Worm (Caenorhabditis elegans): ENCODE data around the gene ptr-19.

- TF ChIP-seq mab-9 (GFP tag; IDR thresholded peaks at IDR 0.05) (no peak), aly-2 (tag; optimal IDR thresholded peaks at IDR 0.05) (no peak), pag-3 (tag; optimal IDR thresholded peaks at IDR 0.05; ENCODE audit: borderline replicate concordance, insufficient read depth) (no peak), C16A3.4 (tag; optimal IDR thresholded peaks at IDR 0.05) (no peak), elt-2 (tag; optimal IDR thresholded peaks at IDR 0.05) (no peak), nhr-77 (tag; optimal IDR thresholded peaks at IDR 0.05) (no peak), ama-1 (optimal IDR thresholded peaks at IDR 0.05) (no peak), C04F5.9 (tag; optimal IDR thresholded peaks at IDR 0.05) (no peak)
Measured at ce11 chrIII:10815199-10815598, 33.5 kb downstream of the ptr-19 start.
